Worm (Caenorhabditis elegans): ENCODE data around the gene C05D9.3.

C05D9.3 gene

ce11 chrX:1126207-1126606 lies 14.5 kb downstream of the C05D9.3 start:
- TF ChIP-seq mdl-1 (tag; optimal IDR thresholded peaks at IDR 0.05), result no peak
- no peak for TF ChIP-seq elt-1 (tag; optimal IDR thresholded peaks at IDR 0.05)
- TF ChIP-seq nfya-1 (tag; optimal IDR thresholded peaks at IDR 0.05; ENCODE audit: insufficient read depth), result no peak
- no peak for TF ChIP-seq ztf-11 (tag; optimal IDR thresholded peaks at IDR 0.05)
- no peak for TF ChIP-seq mml-1 (tag; optimal IDR thresholded peaks at IDR 0.05)
- TF ChIP-seq nhr-25 (tag; optimal IDR thresholded peaks at IDR 0.05), result no peak
- no peak for TF ChIP-seq nhr-43 (tag; optimal IDR thresholded peaks at IDR 0.05; ENCODE audit: poor library complexity, severe bottlenecking)
- no peak for TF ChIP-seq nhr-77 (tag; optimal IDR thresholded peaks at IDR 0.05)
- TF ChIP-seq egl-27 (tag; optimal IDR thresholded peaks at IDR 0.05), result no peak

- peak; percentile 61 for TF ChIP-seq jun-1 (tag; optimal IDR thresholded peaks at IDR 0.05)
- peak; percentile 38 for TF ChIP-seq nhr-43 (tag; optimal IDR thresholded peaks at IDR 0.05; ENCODE audit: poor library complexity, severe bottlenecking)
- TF ChIP-seq pqm-1 (tag; optimal IDR thresholded peaks at IDR 0.05), result peak; percentile 20
- TF ChIP-seq mdl-1 (tag; optimal IDR thresholded peaks at IDR 0.05), result peak; percentile 0
- TF ChIP-seq nhr-23 (tag; optimal IDR thresholded peaks at IDR 0.05), result peak; percentile 44
- peak; percentile 9 for TF ChIP-seq ceh-28 (tag; optimal IDR thresholded peaks at IDR 0.05)
- no peak for TF ChIP-seq daf-12 (tag; optimal IDR thresholded peaks at IDR 0.05)
- TF ChIP-seq elt-3 (tag; optimal IDR thresholded peaks at IDR 0.05), result no peak
- no peak for TF ChIP-seq ceh-9 (tag; optimal IDR thresholded peaks at IDR 0.05)
- peak; percentile 47 for TF ChIP-seq snpc-4 (tag; optimal IDR thresholded peaks at IDR 0.05)
- TF ChIP-seq ama-1 (optimal IDR thresholded peaks at IDR 0.05), result no peak
- TF ChIP-seq nfya-1 (tag; optimal IDR thresholded peaks at IDR 0.05; ENCODE audit: insufficient read depth), result peak; percentile 41
- TF ChIP-seq lin-15B (tag; optimal IDR thresholded peaks at IDR 0.05), result peak; percentile 57
- peak; percentile 64 for TF ChIP-seq pha-4 (tag; optimal IDR thresholded peaks at IDR 0.05)
- peak; percentile 47 for TF ChIP-seq egl-5 (tag; optimal IDR thresholded peaks at IDR 0.05)
- TF ChIP-seq nhr-76 (tag; optimal IDR thresholded peaks at IDR 0.05), result no peak
- no peak for TF ChIP-seq ztf-4 (tag; optimal IDR thresholded peaks at IDR 0.05)
- TF ChIP-seq lin-39 (tag; optimal IDR thresholded peaks at IDR 0.05), result peak; percentile 70
- peak; percentile 34 for TF ChIP-seq skn-1 (tag; optimal IDR thresholded peaks at IDR 0.05)
- peak; percentile 58 for TF ChIP-seq elt-2 (tag; optimal IDR thresholded peaks at IDR 0.05)
- TF ChIP-seq fos-1 (tag; optimal IDR thresholded peaks at IDR 0.05), result peak; percentile 10
- peak; percentile 65 for TF ChIP-seq hmg-11 (tag; optimal IDR thresholded peaks at IDR 0.05)
- TF ChIP-seq elt-1 (tag; optimal IDR thresholded peaks at IDR 0.05), result no peak
- TF ChIP-seq nhr-25 (tag; optimal IDR thresholded peaks at IDR 0.05), result peak; percentile 74
Observed at ce11 chrX:1128503-1129036, 16.9 kb downstream of the C05D9.3 start, which contains the start of gene snx-1. Gene snx-1, plus strand, starts transcription at chrX:1128986.

- TF ChIP-seq nhr-12 (tag; optimal IDR thresholded peaks at IDR 0.05), result no peak
Observed at ce11 chrX:1141617-1142016, 29.9 kb downstream of the C05D9.3 start.

ce11 chrX:1147394-1147793 lies 35.7 kb downstream of the C05D9.3 start:
- TF ChIP-seq fos-1 (tag; optimal IDR thresholded peaks at IDR 0.05) (no peak), elt-2 (tag; optimal IDR thresholded peaks at IDR 0.05) (peak; percentile 64), pqm-1 (tag; optimal IDR thresholded peaks at IDR 0.05) (peak; percentile 64)

ce11 chrX:1148438-1148837 lies 36.7 kb downstream of the C05D9.3 start, which contains the start of the genes R193.2 and R193.6:
Gene R193.2, minus strand, starts transcription at chrX:1148585.
Gene R193.6, plus strand, starts transcription at chrX:1148787.
- TF ChIP-seq pqm-1 (tag; optimal IDR thresholded peaks at IDR 0.05) (peak; percentile 63), eor-1 (tag; optimal IDR thresholded peaks at IDR 0.05) (no peak), ztf-4 (tag; optimal IDR thresholded peaks at IDR 0.05) (no peak), elt-2 (tag; optimal IDR thresholded peaks at IDR 0.05) (peak; percentile 98)

- TF ChIP-seq nhr-77 (tag; optimal IDR thresholded peaks at IDR 0.05) (no peak), nhr-67 (tag; optimal IDR thresholded peaks at IDR 0.05) (no peak), elt-2 (tag; optimal IDR thresholded peaks at IDR 0.05) (no peak), daf-12 (tag; optimal IDR thresholded peaks at IDR 0.05) (no peak), tbx-2 (tag; optimal IDR thresholded peaks at IDR 0.05) (no peak)
Observed at ce11 chrX:1154648-1155047, 42.9 kb downstream of the C05D9.3 start, which contains the start of gene R193.1. Gene R193.1, plus strand, starts transcription at chrX:1154948.
